Worm (Caenorhabditis elegans) whole organism, L2 larva: ENCODE results near the gene snx-1.

Experiments
- C34F6.9 ChIP-seq: fragments of 150-350 bp; optimal IDR thresholded peaks from 2 replicates; lab custom pipeline; 2014; ENCODE audit warnings: missing biosample characterization, missing genetic modification characterization
- F13H6.1 ChIP-seq: sonication (generic microtip); optimal IDR thresholded peaks from 2 replicates; lab custom pipeline; 2016; ENCODE audit warnings: missing genetic modification characterization, missing compliant biosample characterization
- ZK546.5 ChIP-seq: sonication (generic microtip); optimal IDR thresholded peaks from 2 replicates; lab custom pipeline; 2017; ENCODE audit warnings: missing biosample characterization, missing genetic modification characterization
- aly-2 ChIP-seq: fragments of 150-350 bp; optimal IDR thresholded peaks from 2 replicates; lab custom pipeline; 2014; ENCODE audit warnings: missing biosample characterization, missing genetic modification characterization
- blmp-1 ChIP-seq: sonication (generic microtip); optimal IDR thresholded peaks from 2 replicates; lab custom pipeline; 2017; ENCODE audit warnings: missing genetic modification characterization, mild to moderate bottlenecking, missing compliant biosample characterization, antibody characterized with exemption, moderate library complexity; ENCODE audit not compliant: insufficient read depth
- ceh-16 ChIP-seq: fragments of 150-350 bp; optimal IDR thresholded peaks from 2 replicates; lab custom pipeline; 2014; ENCODE audit warnings: missing biosample characterization, missing genetic modification characterization
- ceh-82 ChIP-seq: fragments of 150-350 bp; optimal IDR thresholded peaks from 2 replicates; lab custom pipeline; 2014; ENCODE audit warnings: missing biosample characterization, missing genetic modification characterization
- crh-2 ChIP-seq: sonication (generic microtip); optimal IDR thresholded peaks from 2 replicates; lab custom pipeline; 2017; ENCODE audit warnings: missing biosample characterization, missing genetic modification characterization
- dmd-4 ChIP-seq: sonication (generic microtip); optimal IDR thresholded peaks from 2 replicates; lab custom pipeline; 2017; ENCODE audit warnings: missing biosample characterization, missing genetic modification characterization
- egl-27 ChIP-seq: sonication (generic microtip); optimal IDR thresholded peaks from 3 replicates; lab custom pipeline; 2017; ENCODE audit warnings: missing biosample characterization, missing genetic modification reagents, missing genetic modification characterization
- elt-1 ChIP-seq: fragments of 150-350 bp; optimal IDR thresholded peaks from 2 replicates; lab custom pipeline; 2014; ENCODE audit warnings: missing biosample characterization, missing genetic modification characterization
- elt-3 ChIP-seq: sonication (generic microtip); optimal IDR thresholded peaks from 2 replicates; lab custom pipeline; 2017; ENCODE audit warnings: missing biosample characterization, missing genetic modification characterization
- fos-1 ChIP-seq: fragments of 150-350 bp; optimal IDR thresholded peaks from 2 replicates; lab custom pipeline; 2014; ENCODE audit warnings: missing biosample characterization, missing genetic modification characterization
- lin-11 ChIP-seq: fragments of 150-350 bp; sonication (generic microtip); optimal IDR thresholded peaks from 2 replicates; lab custom pipeline; 2014; ENCODE audit warnings: missing biosample characterization, missing genetic modification characterization, inconsistent platforms, mixed read lengths
- lin-13 ChIP-seq: fragments of 150-350 bp; optimal IDR thresholded peaks from 2 replicates; lab custom pipeline; 2014; ENCODE audit warnings: missing biosample characterization, missing genetic modification reagents, missing genetic modification characterization
- lin-39 ChIP-seq: fragments of 150-350 bp; optimal IDR thresholded peaks from 2 replicates; lab custom pipeline; 2014; ENCODE audit warnings: missing biosample characterization, missing genetic modification reagents, missing genetic modification characterization
- lsy-2 ChIP-seq, 2 experiments: fragments of 150-350 bp in 1 of 2; sonication (generic microtip) in 1 of 2; optimal IDR thresholded peaks; 2 replicates each; lab custom pipeline; 2014 to 2017; ENCODE audit warnings: missing biosample characterization in 2 of 2, missing genetic modification characterization in 2 of 2
- mab-5 ChIP-seq: fragments of 150-350 bp; optimal IDR thresholded peaks from 2 replicates; lab custom pipeline; 2014; ENCODE audit warnings: missing biosample characterization, missing genetic modification characterization
- mbf-1 ChIP-seq: sonication (generic microtip); optimal IDR thresholded peaks from 2 replicates; lab custom pipeline; 2017; ENCODE audit warnings: missing biosample characterization, missing genetic modification characterization
- mdl-1 ChIP-seq, 2 experiments: fragments of 150-350 bp in 1 of 2; sonication (generic microtip) in 1 of 2; optimal IDR thresholded peaks; 2 replicates each; lab custom pipeline; 2017; ENCODE audit warnings: missing biosample characterization in 2 of 2, missing genetic modification characterization in 2 of 2
- nhr-10 ChIP-seq: sonication (generic microtip); optimal IDR thresholded peaks from 2 replicates; lab custom pipeline; 2017; ENCODE audit warnings: missing biosample characterization, missing genetic modification characterization
- nhr-12 ChIP-seq: fragments of 150-350 bp; optimal IDR thresholded peaks from 2 replicates; lab custom pipeline; 2014; ENCODE audit warnings: missing biosample characterization, missing genetic modification characterization
- nhr-129 ChIP-seq: fragments of 150-350 bp; optimal IDR thresholded peaks from 2 replicates; lab custom pipeline; 2014; ENCODE audit warnings: missing biosample characterization, missing genetic modification characterization
- nhr-21 ChIP-seq: fragments of 150-350 bp; optimal IDR thresholded peaks from 2 replicates; lab custom pipeline; 2014; ENCODE audit warnings: missing biosample characterization, missing genetic modification characterization
- nhr-23 ChIP-seq: fragments of 150-350 bp; optimal IDR thresholded peaks from 2 replicates; lab custom pipeline; 2014; ENCODE audit warnings: missing biosample characterization, missing genetic modification reagents, missing genetic modification characterization
- nhr-237 ChIP-seq: fragments of 150-350 bp; optimal IDR thresholded peaks from 2 replicates; lab custom pipeline; 2014; ENCODE audit warnings: missing biosample characterization, missing genetic modification characterization
- nhr-25 ChIP-seq: fragments of 150-350 bp; sonication (generic microtip); optimal IDR thresholded peaks from 3 replicates; lab custom pipeline; 2014; ENCODE audit warnings: missing biosample characterization, missing genetic modification characterization
- nhr-77 ChIP-seq: fragments of 150-350 bp; optimal IDR thresholded peaks from 2 replicates; lab custom pipeline; 2014; ENCODE audit warnings: missing biosample characterization, missing genetic modification characterization
- sem-4 ChIP-seq: fragments of 150-350 bp; optimal IDR thresholded peaks from 2 replicates; lab custom pipeline; 2014; ENCODE audit warnings: missing biosample characterization, missing genetic modification reagents, missing genetic modification characterization
- sma-3 ChIP-seq: sonication (generic microtip); optimal IDR thresholded peaks from 2 replicates; lab custom pipeline; 2016; ENCODE audit warnings: missing genetic modification reagents, missing genetic modification characterization, missing compliant biosample characterization
- sma-9 ChIP-seq, 2 experiments: fragments of 150-350 bp in 1 of 2; sonication (generic microtip) in 1 of 2; optimal IDR thresholded peaks; 2 replicates each; lab custom pipeline; 2014 to 2016; ENCODE audit warnings: missing genetic modification characterization in 2 of 2, mild to moderate bottlenecking in 1 of 2, missing biosample characterization in 1 of 2, missing compliant biosample characterization in 1 of 2, missing genetic modification reagents in 1 of 2, moderate library complexity in 1 of 2
- unc-39 ChIP-seq: fragments of 150-350 bp; optimal IDR thresholded peaks from 2 replicates; lab custom pipeline; 2014; ENCODE audit warnings: missing biosample characterization, missing genetic modification characterization
- unc-55 ChIP-seq: fragments of 150-350 bp; sonication (generic microtip); optimal IDR thresholded peaks from 3 replicates; lab custom pipeline; 2014; ENCODE audit warnings: missing biosample characterization, missing genetic modification reagents, missing genetic modification characterization
- unc-62 ChIP-seq: fragments of 150-350 bp; optimal IDR thresholded peaks from 2 replicates; lab custom pipeline; 2014; ENCODE audit warnings: missing biosample characterization, missing genetic modification reagents, missing genetic modification characterization
- ztf-11 ChIP-seq: sonication (generic microtip); optimal IDR thresholded peaks from 2 replicates; lab custom pipeline; 2017; ENCODE audit warnings: missing biosample characterization, missing genetic modification characterization
- ztf-4 ChIP-seq: fragments of 150-350 bp; optimal IDR thresholded peaks from 2 replicates; lab custom pipeline; 2014; ENCODE audit warnings: missing biosample characterization, missing genetic modification characterization

The snx-1 gene

ce11 chrX:1108874-1109273, 19.9 kb upstream of the snx-1 start:
- TF ChIP-seq lsy-2 (tag; optimal IDR thresholded peaks at IDR 0.05; lab: Kevin White, UChicago), result peak in 1 of 2 experiments; percentile 6
- TF ChIP-seq mab-5 (tag; lab: Kevin White, UChicago), result peak; percentile 52
- TF ChIP-seq sma-9 (GFP tag; optimal IDR thresholded peaks at IDR 0.05; lab: Kevin White, UChicago), result peak; percentile 0
- TF ChIP-seq sma-9 (tag; optimal IDR thresholded peaks at IDR 0.05; lab: Kevin White, UChicago), result no peak
- peak; percentile 50 for TF ChIP-seq lin-39 (tag; lab: Kevin White, UChicago)
- no peak for TF ChIP-seq ztf-11 (tag; lab: Kevin White, UChicago)
- no peak for TF ChIP-seq nhr-21 (tag; lab: Kevin White, UChicago)
- TF ChIP-seq ZK546.5 (tag; lab: Kevin White, UChicago), result no peak
- TF ChIP-seq F13H6.1 (tag; lab: Kevin White, UChicago), result no peak
- TF ChIP-seq unc-55 (GFP tag; lab: Kevin White, UChicago), result peak; percentile 16
- TF ChIP-seq nhr-129 (tag; lab: Kevin White, UChicago), result peak; percentile 57

- TF ChIP-seq nhr-129 (tag; lab: Kevin White, UChicago), result peak; percentile 33
- TF ChIP-seq ceh-16, result no peak
These were observed 18.1 kb upstream of the snx-1 start for ce11 chrX:1110723-1111122.

DNA sequence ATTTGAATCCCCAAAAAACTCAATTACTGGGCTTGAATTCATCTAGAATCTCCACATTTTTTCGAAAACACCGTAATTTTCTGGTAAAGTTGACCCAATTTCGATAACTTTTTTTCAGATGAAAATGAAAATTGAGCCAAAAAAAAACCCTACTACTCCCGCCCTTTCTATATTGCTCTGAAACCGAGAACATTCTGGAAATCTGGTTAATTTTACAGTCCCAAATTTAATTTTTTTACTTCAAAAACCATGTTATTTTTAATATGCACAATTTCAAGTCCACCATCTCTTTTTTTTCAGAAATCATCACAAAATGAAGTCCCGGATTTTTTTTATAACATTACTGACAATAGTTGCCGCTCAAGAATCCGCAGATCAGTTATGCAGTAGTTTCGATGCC, 17.2 kb upstream of the snx-1 start, which contains the start of gene C05D9.3:
Gene C05D9.3, plus strand, starts transcription at position 301 of the 400 bp plus-strand sequence.
- no peak for TF ChIP-seq elt-3

DNA sequence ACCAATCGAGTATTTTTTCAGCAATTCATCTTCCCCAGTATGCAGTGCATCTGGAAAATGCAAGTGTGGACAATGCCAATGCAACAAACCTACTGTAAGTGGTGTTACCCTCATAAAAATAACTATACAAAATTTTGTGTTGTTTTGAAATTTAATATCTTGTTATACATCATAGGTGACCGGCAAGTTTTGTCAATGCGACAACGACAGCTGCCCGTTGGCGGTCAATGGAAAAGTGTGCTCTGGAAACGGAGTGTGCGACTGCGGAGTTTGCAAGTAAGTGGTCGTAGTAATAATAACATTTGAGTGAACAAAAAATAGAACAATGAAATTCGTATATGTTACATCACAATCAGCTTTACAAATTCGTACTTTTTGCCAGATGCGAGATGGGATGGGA, 13.6 kb upstream of the snx-1 start:
- no peak for TF ChIP-seq ceh-82
- no peak for TF ChIP-seq unc-39 (tag; lab: Kevin White, UChicago)
- TF ChIP-seq lin-39 (tag; lab: Kevin White, UChicago), result no peak
- TF ChIP-seq nhr-12 (tag; lab: Kevin White, UChicago), result no peak
- TF ChIP-seq sma-3, result no peak
- TF ChIP-seq fos-1 (tag; lab: Kevin White, UChicago), result no peak
- TF ChIP-seq nhr-77 (tag; lab: Kevin White, UChicago), result no peak
- TF ChIP-seq nhr-23, result no peak
- no peak for TF ChIP-seq mdl-1 (tag; optimal IDR thresholded peaks at IDR 0.05; lab: Kevin White, UChicago)
- no peak for TF ChIP-seq sem-4 (tag; lab: Kevin White, UChicago)
- TF ChIP-seq nhr-25, result no peak
- no peak for TF ChIP-seq nhr-237 (tag; lab: Kevin White, UChicago)
- TF ChIP-seq ztf-4 (tag; lab: Kevin White, UChicago), result no peak
- TF ChIP-seq nhr-10 (tag; lab: Kevin White, UChicago), result no peak
- no peak for TF ChIP-seq lsy-2 (tag; optimal IDR thresholded peaks at IDR 0.05; lab: Kevin White, UChicago)
- TF ChIP-seq C34F6.9 (tag; lab: Kevin White, UChicago), result no peak
- TF ChIP-seq nhr-129 (tag; lab: Kevin White, UChicago), result no peak
- TF ChIP-seq unc-55 (GFP tag; lab: Kevin White, UChicago), result no peak
- TF ChIP-seq aly-2 (tag; lab: Kevin White, UChicago), result no peak
- no peak for TF ChIP-seq mab-5 (tag; lab: Kevin White, UChicago)

- TF ChIP-seq unc-39 (tag; lab: Kevin White, UChicago) (no peak), fos-1 (tag; lab: Kevin White, UChicago) (peak; percentile 37), sma-9 (GFP tag; optimal IDR thresholded peaks at IDR 0.05; lab: Kevin White, UChicago) (peak; percentile 2), sma-9 (tag; optimal IDR thresholded peaks at IDR 0.05; lab: Kevin White, UChicago) (no peak), crh-2 (peak; percentile 32)
These were observed 11.5 kb upstream of the snx-1 start for ce11 chrX:1117252-1117651.

DNA sequence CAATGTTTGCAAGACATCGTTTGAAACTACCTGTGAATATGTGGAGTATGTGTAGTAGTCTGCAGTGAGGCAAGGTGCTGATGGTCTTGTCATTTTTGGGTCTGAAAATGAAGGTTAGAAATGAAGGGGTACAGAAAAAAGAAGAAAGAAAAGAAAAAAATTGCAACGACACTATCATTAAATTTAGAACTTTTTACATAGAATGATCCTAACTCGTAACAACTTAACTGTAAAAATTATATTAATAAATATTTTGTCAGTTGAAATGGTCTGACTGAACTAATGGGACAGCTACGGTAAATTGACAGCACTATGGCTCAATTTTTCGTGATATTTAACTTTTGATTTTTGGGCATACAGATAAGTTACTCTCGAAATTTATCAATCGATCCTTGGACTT, 9.5 kb upstream of the snx-1 start, which contains the start of gene C05D9.7:
Gene C05D9.7, minus strand, starts transcription at position 101 of the 400 bp plus-strand sequence.
- no peak for TF ChIP-seq ztf-11 (tag; lab: Kevin White, UChicago)
- TF ChIP-seq C34F6.9 (tag; lab: Kevin White, UChicago), result no peak
- TF ChIP-seq dmd-4, result no peak
- TF ChIP-seq elt-1 (tag; lab: Kevin White, UChicago), result no peak
- no peak for TF ChIP-seq mbf-1 (tag; lab: Kevin White, UChicago)
- no peak for TF ChIP-seq mab-5 (tag; lab: Kevin White, UChicago)
- TF ChIP-seq lsy-2 (tag; optimal IDR thresholded peaks at IDR 0.05; lab: Kevin White, UChicago), result no peak
- no peak for TF ChIP-seq unc-39 (tag; lab: Kevin White, UChicago)
- TF ChIP-seq lin-11 (tag; lab: Kevin White, UChicago), result no peak
- TF ChIP-seq aly-2 (tag; lab: Kevin White, UChicago), result no peak
- TF ChIP-seq ztf-4 (tag; lab: Kevin White, UChicago), result no peak
- no peak for TF ChIP-seq lin-13
- TF ChIP-seq sem-4 (tag; lab: Kevin White, UChicago), result no peak
- TF ChIP-seq blmp-1 (tag; lab: Kevin White, UChicago), result no peak
- no peak for TF ChIP-seq fos-1 (tag; lab: Kevin White, UChicago)
- TF ChIP-seq nhr-23, result no peak
- TF ChIP-seq unc-62 (GFP tag; lab: Kevin White, UChicago), result no peak
- TF ChIP-seq egl-27, result no peak
